Worm (Caenorhabditis elegans) whole organism, L2 larva: ENCODE results near the gene T05C7.9.

ENCODE experiments used
- ZK546.5 ChIP-seq: sonication (generic microtip); optimal IDR thresholded peaks from 2 replicates; lab custom pipeline; 2017; ENCODE audit warnings: missing biosample characterization, missing genetic modification characterization
- ama-1 ChIP-seq: fragments of 150-350 bp; optimal IDR thresholded peaks from 2 replicates; lab custom pipeline; 2018; ENCODE audit warnings: inconsistent platforms
- blmp-1 ChIP-seq: sonication (generic microtip); optimal IDR thresholded peaks from 2 replicates; lab custom pipeline; 2017; ENCODE audit warnings: missing genetic modification characterization, mild to moderate bottlenecking, missing compliant biosample characterization, antibody characterized with exemption, moderate library complexity; ENCODE audit not compliant: insufficient read depth
- ceh-16 ChIP-seq: fragments of 150-350 bp; optimal IDR thresholded peaks from 2 replicates; lab custom pipeline; 2014; ENCODE audit warnings: missing biosample characterization, missing genetic modification characterization
- elt-3 ChIP-seq: sonication (generic microtip); optimal IDR thresholded peaks from 2 replicates; lab custom pipeline; 2017; ENCODE audit warnings: missing biosample characterization, missing genetic modification characterization
- nhr-10 ChIP-seq: sonication (generic microtip); optimal IDR thresholded peaks from 2 replicates; lab custom pipeline; 2017; ENCODE audit warnings: missing biosample characterization, missing genetic modification characterization
- nhr-237 ChIP-seq: fragments of 150-350 bp; optimal IDR thresholded peaks from 2 replicates; lab custom pipeline; 2014; ENCODE audit warnings: missing biosample characterization, missing genetic modification characterization
- nhr-25 ChIP-seq: fragments of 150-350 bp; sonication (generic microtip); optimal IDR thresholded peaks from 3 replicates; lab custom pipeline; 2014; ENCODE audit warnings: missing biosample characterization, missing genetic modification characterization
- unc-62 ChIP-seq: fragments of 150-350 bp; optimal IDR thresholded peaks from 2 replicates; lab custom pipeline; 2014; ENCODE audit warnings: missing biosample characterization, missing genetic modification reagents, missing genetic modification characterization

DNA sequence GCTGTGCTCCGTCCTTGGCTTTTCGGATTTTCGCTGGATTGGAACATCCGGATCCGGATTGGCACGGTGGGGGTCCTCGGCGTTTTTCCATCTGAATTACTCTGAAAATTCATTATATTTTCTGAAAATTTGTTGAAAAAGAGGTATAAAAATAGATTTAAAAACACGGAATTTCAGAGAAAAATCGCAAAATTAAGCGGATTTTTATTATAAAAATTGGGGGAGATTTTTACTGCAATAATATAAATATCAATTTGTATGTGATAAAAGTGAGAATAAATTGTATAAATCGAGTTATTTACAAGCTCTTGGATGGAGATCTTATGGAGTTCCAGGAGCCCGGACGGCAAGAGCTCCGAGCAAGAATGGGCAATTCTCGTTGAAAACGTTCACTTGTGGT is 42.5 kb downstream of the T05C7.9 start, which contains the start of gene tut-1:
- TF ChIP-seq nhr-10: no peak
- no peak for TF ChIP-seq ZK546.5
- TF ChIP-seq ceh-16 (tag; lab: Kevin White, UChicago): no peak
- no peak for TF ChIP-seq elt-3 (tag; lab: Kevin White, UChicago)
- TF ChIP-seq unc-62 (GFP tag; lab: Kevin White, UChicago): no peak
- no peak for TF ChIP-seq nhr-237
- TF ChIP-seq blmp-1 (tag; lab: Kevin White, UChicago): no peak
- no peak for TF ChIP-seq nhr-25 (tag; lab: Kevin White, UChicago)
- no peak for TF ChIP-seq ama-1 (lab: Kevin White, UChicago)
